Fruit fly (Drosophila melanogaster): ENCODE data around the gene nudE.

Gene nudE

DNA sequence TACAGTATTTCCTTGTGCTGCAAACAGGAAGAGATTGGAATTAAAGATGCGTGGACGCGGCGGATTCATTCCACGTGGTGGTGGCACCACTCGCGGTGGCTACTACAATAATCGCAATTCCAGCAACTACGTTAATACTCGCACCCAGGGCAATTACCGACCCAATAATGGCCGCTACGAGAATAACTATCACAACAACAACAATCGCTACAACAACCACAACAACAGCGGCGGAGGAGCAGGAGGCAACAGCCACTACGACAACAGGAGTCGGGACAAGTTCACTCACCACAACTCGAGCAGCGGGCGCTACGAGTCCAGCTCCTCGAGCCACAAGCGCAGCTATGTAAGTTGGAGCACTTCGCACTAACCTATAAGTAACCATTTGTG is 34.0 kb upstream of the nudE start:
- TF ChIP-seq br (GFP tag; optimal IDR thresholded peaks at IDR 0.05), result no peak
- no peak for TF ChIP-seq dsf (GFP tag; optimal IDR thresholded peaks at IDR 0.05; ENCODE audit: borderline replicate concordance)
- TF ChIP-seq Myc (optimal IDR thresholded peaks at IDR 0.05), result no peak
- TF ChIP-seq Hnf4 (GFP tag; optimal IDR thresholded peaks at IDR 0.05), result no peak
- no peak for TF ChIP-seq fru (GFP tag; optimal IDR thresholded peaks at IDR 0.05)
- no peak for TF ChIP-seq sv (GFP tag; optimal IDR thresholded peaks at IDR 0.05)
- no peak for TF ChIP-seq CG32264 (GFP tag; optimal IDR thresholded peaks at IDR 0.05)
- TF ChIP-seq brk (GFP tag; optimal IDR thresholded peaks at IDR 0.05), result no peak

DNA sequence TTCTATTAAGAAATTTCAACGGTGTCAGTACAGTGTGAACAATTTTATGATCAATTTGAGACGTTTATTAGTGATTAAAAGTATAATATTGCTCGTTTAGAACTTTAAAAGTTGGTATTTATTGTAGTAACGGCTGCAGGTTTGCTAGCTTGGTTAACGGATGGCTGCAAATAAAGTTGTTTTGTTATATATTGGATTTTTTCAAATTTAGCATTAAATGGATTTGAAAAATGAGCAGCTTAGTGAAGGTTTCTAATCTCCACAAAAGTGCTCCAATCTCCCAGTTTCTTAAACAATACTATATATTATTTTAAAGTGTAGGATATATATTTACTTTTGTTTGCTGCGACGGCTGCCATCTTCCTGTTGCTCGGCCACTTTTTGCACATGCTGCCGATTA is 27.0 kb upstream of the nudE start:
- TF ChIP-seq ey (GFP tag; optimal IDR thresholded peaks at IDR 0.05), result no peak
- no peak for TF ChIP-seq h (GFP tag; optimal IDR thresholded peaks at IDR 0.05)
- no peak for TF ChIP-seq CG9705 (GFP tag; optimal IDR thresholded peaks at IDR 0.05)
- no peak for TF ChIP-seq sv (GFP tag; optimal IDR thresholded peaks at IDR 0.05)

DNA sequence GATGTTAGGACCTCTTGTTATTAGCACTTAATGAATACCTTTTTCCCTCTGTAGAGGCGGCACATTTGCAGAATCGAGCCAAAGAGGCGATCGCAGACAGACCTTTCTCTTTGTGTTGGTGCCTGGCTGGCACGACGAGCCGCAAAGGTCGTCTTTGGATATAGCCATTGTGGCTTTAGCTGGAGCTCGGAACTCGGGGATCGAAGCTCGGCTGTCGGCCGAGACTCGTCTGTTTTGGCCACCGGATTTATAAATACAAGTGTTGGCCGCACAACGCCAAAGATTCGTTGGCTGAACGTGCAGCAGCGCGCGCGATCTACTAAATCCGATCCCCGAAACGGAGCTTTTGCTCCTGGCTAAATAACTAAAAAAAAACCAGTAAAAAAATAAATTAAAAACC is 20.4 kb upstream of the nudE start, which contains the start of gene CG34382:
Gene CG34382, plus strand, starts transcription at position 301 of the 400 bp plus-strand sequence.
- TF ChIP-seq dmrt93B (GFP tag; optimal IDR thresholded peaks at IDR 0.05) (no peak), ey (GFP tag; optimal IDR thresholded peaks at IDR 0.05) (no peak), Abd-B (GFP tag; optimal IDR thresholded peaks at IDR 0.05) (no peak), CrebA (GFP tag; optimal IDR thresholded peaks at IDR 0.05; ENCODE audit: borderline replicate concordance) (no peak)

DNA sequence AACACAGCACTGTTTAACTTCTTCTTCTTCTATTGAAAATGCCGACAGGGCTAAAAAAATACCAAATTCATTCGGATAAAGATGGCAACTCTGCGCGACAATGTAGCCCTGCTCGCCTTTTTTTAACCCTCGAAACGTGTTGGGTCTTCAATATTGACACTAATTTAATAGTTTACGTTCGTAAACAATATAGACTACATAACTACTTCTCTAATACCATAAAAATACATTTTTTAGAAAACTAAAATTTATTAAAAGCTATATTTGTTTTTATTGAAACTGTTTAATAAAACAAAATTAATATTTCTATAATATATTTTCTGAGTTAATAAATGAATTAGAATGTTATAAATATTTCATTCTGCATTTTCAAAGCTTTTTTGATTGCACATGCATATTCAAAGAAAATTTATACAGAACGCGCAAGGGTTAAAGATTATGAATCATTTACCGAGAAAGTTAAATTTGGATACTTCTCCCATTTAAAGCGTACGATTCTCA is 10.4 kb upstream of the nudE start, which contains the start of the genes Taf2 and CalpB:
Gene Taf2, minus strand, starts transcription at position 54 of the 501 bp plus-strand sequence.
Gene CalpB, plus strand, starts transcription at position 133 of the 501 bp plus-strand sequence.
- peak in 1 of 2 experiments; percentile 76 for TF ChIP-seq foxo (GFP tag; optimal IDR thresholded peaks at IDR 0.05)
- no peak for TF ChIP-seq lola (GFP tag; optimal IDR thresholded peaks at IDR 0.05)
- TF ChIP-seq dl (GFP tag; optimal IDR thresholded peaks at IDR 0.05; ENCODE audit: insufficient read depth in 1 of 2, partially characterized antibody in 2 of 2), result no peak
- peak; percentile 68 for TF ChIP-seq h (GFP tag; optimal IDR thresholded peaks at IDR 0.05)
- no peak for TF ChIP-seq CrebA (GFP tag; optimal IDR thresholded peaks at IDR 0.05; ENCODE audit: borderline replicate concordance)
- peak; percentile 80 for TF ChIP-seq OdsH (GFP tag; optimal IDR thresholded peaks at IDR 0.05)
- peak; percentile 52 for TF ChIP-seq sv (GFP tag; optimal IDR thresholded peaks at IDR 0.05)
- TF ChIP-seq Mio (GFP tag; optimal IDR thresholded peaks at IDR 0.05), result no peak
- TF ChIP-seq tai (GFP tag; optimal IDR thresholded peaks at IDR 0.05), result no peak
- no peak for TF ChIP-seq jim (GFP tag; optimal IDR thresholded peaks at IDR 0.05)
- TF ChIP-seq Hr83 (GFP tag; optimal IDR thresholded peaks at IDR 0.05; ENCODE audit: poor library complexity, severe bottlenecking), result peak; percentile 29
- peak; percentile 92 for TF ChIP-seq HLH106 (tag; optimal IDR thresholded peaks at IDR 0.05)
- TF ChIP-seq CG9705 (GFP tag; optimal IDR thresholded peaks at IDR 0.05), result peak; percentile 57
- TF ChIP-seq woc (GFP tag; optimal IDR thresholded peaks at IDR 0.05), result peak; percentile 49
- TF ChIP-seq Sp1 (GFP tag; optimal IDR thresholded peaks at IDR 0.05), result peak; percentile 89
- TF ChIP-seq GATAd (GFP tag; optimal IDR thresholded peaks at IDR 0.05), result peak; percentile 34
- peak; percentile 77 for TF ChIP-seq dmrt93B (GFP tag; optimal IDR thresholded peaks at IDR 0.05)
- TF ChIP-seq rgr (GFP tag; optimal IDR thresholded peaks at IDR 0.05), result peak; percentile 78
- peak; percentile 77 for TF ChIP-seq psq (GFP tag; optimal IDR thresholded peaks at IDR 0.05)
- TF ChIP-seq fru (GFP tag; optimal IDR thresholded peaks at IDR 0.05), result peak; percentile 51
- TF ChIP-seq Rel (GFP tag; optimal IDR thresholded peaks at IDR 0.05), result no peak
- TF ChIP-seq Rel (tag; optimal IDR thresholded peaks at IDR 0.05), result peak; percentile 44
- peak; percentile 46 for TF ChIP-seq ey (GFP tag; optimal IDR thresholded peaks at IDR 0.05)
- no peak for TF ChIP-seq Myc (optimal IDR thresholded peaks at IDR 0.05)

DNA sequence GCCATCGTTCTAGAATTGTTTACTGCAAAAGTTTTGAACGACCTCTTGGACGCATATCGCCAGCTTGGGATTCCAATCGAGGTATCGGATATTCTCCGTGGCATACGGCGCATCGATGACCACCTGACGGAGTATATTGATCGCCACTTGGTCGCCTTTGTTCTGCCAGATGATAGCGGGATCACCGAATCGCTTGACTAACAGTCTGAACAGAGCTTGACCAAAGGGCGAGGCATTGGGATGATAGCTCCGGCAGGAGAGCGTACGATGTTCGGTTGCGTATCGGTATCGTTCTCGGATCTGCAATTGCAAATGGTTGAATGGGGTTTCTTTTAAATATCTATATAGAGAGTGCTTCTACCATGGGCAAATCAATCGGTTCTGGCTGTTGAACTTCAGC is 5.1 kb upstream of the nudE start:
- TF ChIP-seq brk (GFP tag; optimal IDR thresholded peaks at IDR 0.05) (no peak), jim (GFP tag; optimal IDR thresholded peaks at IDR 0.05) (no peak), sv (GFP tag; optimal IDR thresholded peaks at IDR 0.05) (no peak), br (GFP tag; optimal IDR thresholded peaks at IDR 0.05) (no peak), Dfd (GFP tag; optimal IDR thresholded peaks at IDR 0.05) (no peak), usp (GFP tag; optimal IDR thresholded peaks at IDR 0.05) (no peak), OdsH (GFP tag; optimal IDR thresholded peaks at IDR 0.05) (no peak), Hnf4 (GFP tag; optimal IDR thresholded peaks at IDR 0.05) (no peak), dmrt93B (GFP tag; optimal IDR thresholded peaks at IDR 0.05) (no peak), Myc (optimal IDR thresholded peaks at IDR 0.05) (no peak)
